Worm (Caenorhabditis elegans): ENCODE results near the gene C07E3.9.

The C07E3.9 gene

ce11 chrII:10357468-10358007 is 7.0 kb downstream of the C07E3.9 start, which contains the start of gene C07E3.3:
Gene C07E3.3 (minus strand): TSS chrII:10357518.
- TF ChIP-seq unc-62 (GFP tag; optimal IDR thresholded peaks at IDR 0.05), result no peak

- TF ChIP-seq unc-62 (GFP tag; optimal IDR thresholded peaks at IDR 0.05), result no peak
Observed at ce11 chrII:10360487-10360886, 9.9 kb downstream of the C07E3.9 start, which contains the start of gene C07E3.4. Gene C07E3.4 (plus strand): TSS chrII:10360787.

ce11 chrII:10367202-10367601 is 16.6 kb downstream of the C07E3.9 start, which contains the start of gene ceh-57:
Gene ceh-57 (minus strand): TSS chrII:10367296.
- no peak for TF ChIP-seq unc-62 (GFP tag; optimal IDR thresholded peaks at IDR 0.05)

ce11 chrII:10369547-10370028 is 19.0 kb downstream of the C07E3.9 start, which contains the start of gene ceh-58:
Gene ceh-58 (minus strand): TSS chrII:10369597.
- TF ChIP-seq unc-62 (GFP tag; optimal IDR thresholded peaks at IDR 0.05), result no peak

ce11 chrII:10370826-10371225 is 20.3 kb downstream of the C07E3.9 start:
- no peak for TF ChIP-seq unc-62 (GFP tag; optimal IDR thresholded peaks at IDR 0.05)

- TF ChIP-seq unc-62 (GFP tag; optimal IDR thresholded peaks at IDR 0.05), result no peak
Observed at ce11 chrII:10373016-10373415, 22.5 kb downstream of the C07E3.9 start.

ce11 chrII:10373536-10374169 is 23.1 kb downstream of the C07E3.9 start:
- TF ChIP-seq unc-62 (GFP tag; optimal IDR thresholded peaks at IDR 0.05), result no peak

ce11 chrII:10374776-10375175 is 24.2 kb downstream of the C07E3.9 start:
- no peak for TF ChIP-seq unc-62 (GFP tag; optimal IDR thresholded peaks at IDR 0.05)

ce11 chrII:10377901-10378300 is 27.3 kb downstream of the C07E3.9 start:
- TF ChIP-seq unc-62 (GFP tag; optimal IDR thresholded peaks at IDR 0.05), result no peak

ce11 chrII:10379546-10379945 is 29.0 kb downstream of the C07E3.9 start:
- no peak for TF ChIP-seq unc-62 (GFP tag; optimal IDR thresholded peaks at IDR 0.05)

- TF ChIP-seq unc-62 (GFP tag; optimal IDR thresholded peaks at IDR 0.05), result no peak
Observed at ce11 chrII:10382247-10382646, 31.7 kb downstream of the C07E3.9 start.

ce11 chrII:10384680-10385383 is 34.3 kb downstream of the C07E3.9 start, which contains the start of gene ztf-27:
Gene ztf-27 (plus strand): TSS chrII:10385333.
- no peak for TF ChIP-seq unc-62 (GFP tag; optimal IDR thresholded peaks at IDR 0.05)

ce11 chrII:10388041-10388706 is 37.6 kb downstream of the C07E3.9 start:
- TF ChIP-seq unc-62 (GFP tag; optimal IDR thresholded peaks at IDR 0.05), result no peak

- TF ChIP-seq unc-62 (GFP tag; optimal IDR thresholded peaks at IDR 0.05), result no peak
Observed at ce11 chrII:10389038-10389437, 38.5 kb downstream of the C07E3.9 start.

ce11 chrII:10389776-10390175 is 39.2 kb downstream of the C07E3.9 start:
- no peak for TF ChIP-seq unc-62 (GFP tag; optimal IDR thresholded peaks at IDR 0.05)

ce11 chrII:10390250-10390821 is 39.8 kb downstream of the C07E3.9 start:
- no peak for TF ChIP-seq unc-62 (GFP tag; optimal IDR thresholded peaks at IDR 0.05)
